Worm (Caenorhabditis elegans) whole organism, midembryonic: ENCODE results near the gene Y48B6A.13.

Source experiments
- T22C8.4 ChIP-seq: fragments of 200-800 bp; sonication (Bioruptor generic); IDR thresholded peaks from 2 replicates; pipeline ENCODE4 v1.3.6; 2022; ENCODE audit warnings: missing genetic modification characterization, missing compliant biosample characterization
- flt-1 ChIP-seq: fragments of 200-800 bp; sonication (Bioruptor generic); IDR thresholded peaks from 2 replicates; pipeline ENCODE4 v1.3.6; 2022; ENCODE audit warnings: missing genetic modification characterization, missing compliant biosample characterization
- tab-1 ChIP-seq: fragments of 200-800 bp; sonication (Bioruptor generic); IDR thresholded peaks from 2 replicates; pipeline ENCODE4 v1.3.6; 2022; ENCODE audit warnings: missing genetic modification characterization, missing compliant biosample characterization
- ztf-23 ChIP-seq: fragments of 200-800 bp; sonication (Bioruptor generic); IDR thresholded peaks from 2 replicates; pipeline ENCODE4 v1.3.6; 2022; ENCODE audit warnings: missing genetic modification reagents, missing genetic modification characterization, missing compliant biosample characterization

- no peak for TF ChIP-seq flt-1 (GFP tag; lab: Robert Waterston, UW)
- TF ChIP-seq T22C8.4 (GFP tag; lab: Robert Waterston, UW): no peak
- TF ChIP-seq ztf-23 (GFP tag; lab: Robert Waterston, UW): no peak
- TF ChIP-seq tab-1 (GFP tag; lab: Robert Waterston, UW): no peak
These were observed 54.5 kb downstream of the Y48B6A.13 start, which contains the start of gene eat-2 for ce11 chrII:14171558-14171957.
